Worm (Caenorhabditis elegans): Measurements from ENCODE around the gene sdz-38.

sdz-38 gene

DNA sequence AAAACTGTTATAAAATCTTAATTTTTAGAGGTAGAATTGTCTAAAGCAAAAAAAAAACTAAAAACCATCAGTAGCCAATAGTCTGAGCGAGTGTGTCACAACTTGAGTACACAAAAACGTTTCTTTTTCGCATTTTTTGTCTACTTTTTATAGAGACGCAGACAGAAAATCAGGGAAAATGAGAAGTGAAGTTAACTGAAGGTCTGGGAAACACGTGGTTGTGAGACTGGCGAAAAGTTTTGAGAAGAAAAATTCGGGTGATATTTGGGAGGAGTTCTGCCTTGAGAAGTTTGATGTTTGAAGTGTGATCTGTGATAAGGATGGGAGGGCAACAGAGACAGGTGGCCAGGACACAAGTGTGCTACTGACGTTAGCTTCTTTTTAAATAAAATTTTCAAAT is 44.0 kb downstream of the sdz-38 start (continued):
- peak; percentile 13 to 26 for TF ChIP-seq let-607 (tag; optimal IDR thresholded peaks at IDR 0.05)
- no peak for TF ChIP-seq akir-1 (GFP tag; optimal IDR thresholded peaks at IDR 0.05)
- no peak for TF ChIP-seq madf-3 (GFP tag; IDR thresholded peaks at IDR 0.05)
- TF ChIP-seq tbx-9 (tag; optimal IDR thresholded peaks at IDR 0.05; ENCODE audit: borderline replicate concordance) = no peak
- peak; percentile 90 for TF ChIP-seq ama-1 (optimal IDR thresholded peaks at IDR 0.05)
- no peak for TF ChIP-seq ama-1 (GFP tag; optimal IDR thresholded peaks at IDR 0.05)
- TF ChIP-seq nhr-80 (tag; optimal IDR thresholded peaks at IDR 0.05) = peak; percentile 81
- peak; percentile 34 for TF ChIP-seq ZK185.1 (tag; optimal IDR thresholded peaks at IDR 0.05; ENCODE audit: poor library complexity, severe bottlenecking)
- TF ChIP-seq aptf-3 (GFP tag; IDR thresholded peaks at IDR 0.05) = no peak
- TF ChIP-seq nhr-90 (tag; optimal IDR thresholded peaks at IDR 0.05) = peak; percentile 28
- no peak for TF ChIP-seq xnd-1 (tag; optimal IDR thresholded peaks at IDR 0.05)
- TF ChIP-seq ztf-3 (GFP tag; optimal IDR thresholded peaks at IDR 0.05) = no peak
- TF ChIP-seq athp-1 (tag; optimal IDR thresholded peaks at IDR 0.05) = no peak
- no peak for TF ChIP-seq ztf-6 (GFP tag; IDR thresholded peaks at IDR 0.05)
- TF ChIP-seq mel-28 (tag; optimal IDR thresholded peaks at IDR 0.05; ENCODE audit: borderline replicate concordance) = no peak
- no peak for TF ChIP-seq him-1 (tag; optimal IDR thresholded peaks at IDR 0.05)
- peak; percentile 14; the same call in 1 of the 2 replicates for TF ChIP-seq lin-26 (GFP tag; IDR thresholded peaks at IDR 0.05)
- TF ChIP-seq F39B2.1 (GFP tag; IDR thresholded peaks at IDR 0.05) = no peak
- no peak for TF ChIP-seq dpff-1 (tag; optimal IDR thresholded peaks at IDR 0.05)
- no peak for TF ChIP-seq F33H1.4 (GFP tag; IDR thresholded peaks at IDR 0.05)
- TF ChIP-seq ztf-22 (GFP tag; optimal IDR thresholded peaks at IDR 0.05) = no peak
- no peak for TF ChIP-seq nfya-1 (tag; optimal IDR thresholded peaks at IDR 0.05; ENCODE audit: borderline replicate concordance, insufficient read depth)
- TF ChIP-seq ceh-40 (GFP tag; IDR thresholded peaks at IDR 0.05) = no peak
- TF ChIP-seq attf-6 (GFP tag; IDR thresholded peaks at IDR 0.05) = no peak
- no peak for TF ChIP-seq T26A5.8 (tag; optimal IDR thresholded peaks at IDR 0.05)
- TF ChIP-seq egl-44 (GFP tag; IDR thresholded peaks at IDR 0.05) = no peak
- no peak for TF ChIP-seq F23B12.7 (tag; optimal IDR thresholded peaks at IDR 0.05; ENCODE audit: insufficient read depth)
- TF ChIP-seq ccch-3 (GFP tag; optimal IDR thresholded peaks at IDR 0.05) = no peak
- TF ChIP-seq sdz-38 (tag; optimal IDR thresholded peaks at IDR 0.05) = no peak
- no peak for TF ChIP-seq cebp-1 (GFP tag; IDR thresholded peaks at IDR 0.05)
- TF ChIP-seq cebp-1 (tag; optimal IDR thresholded peaks at IDR 0.05) = peak; percentile 55
- no peak for TF ChIP-seq snpc-1.1 (tag; optimal IDR thresholded peaks at IDR 0.05; ENCODE audit: insufficient read depth)
- TF ChIP-seq F57A8.1 (GFP tag; optimal IDR thresholded peaks at IDR 0.05) = no peak
- TF ChIP-seq zfh-2 (GFP tag; conservative IDR thresholded peaks at IDR 0.05) = no peak
- TF ChIP-seq rpc-1 (optimal IDR thresholded peaks at IDR 0.05) = no peak
- no peak for TF ChIP-seq rpc-1 (tag; optimal IDR thresholded peaks at IDR 0.05)
- TF ChIP-seq C06A6.2 (GFP tag; conservative IDR thresholded peaks at IDR 0.05) = peak; percentile 65; the same call in 1 of the 2 replicates
- TF ChIP-seq mxl-1 (tag; optimal IDR thresholded peaks at IDR 0.05) = no peak
- TF ChIP-seq F49E8.2 (tag; optimal IDR thresholded peaks at IDR 0.05; ENCODE audit: insufficient read depth) = no peak
- TF ChIP-seq nhr-179 (tag; optimal IDR thresholded peaks at IDR 0.05) = no peak
- TF ChIP-seq tlf-1 (GFP tag; optimal IDR thresholded peaks at IDR 0.05) = no peak

DNA sequence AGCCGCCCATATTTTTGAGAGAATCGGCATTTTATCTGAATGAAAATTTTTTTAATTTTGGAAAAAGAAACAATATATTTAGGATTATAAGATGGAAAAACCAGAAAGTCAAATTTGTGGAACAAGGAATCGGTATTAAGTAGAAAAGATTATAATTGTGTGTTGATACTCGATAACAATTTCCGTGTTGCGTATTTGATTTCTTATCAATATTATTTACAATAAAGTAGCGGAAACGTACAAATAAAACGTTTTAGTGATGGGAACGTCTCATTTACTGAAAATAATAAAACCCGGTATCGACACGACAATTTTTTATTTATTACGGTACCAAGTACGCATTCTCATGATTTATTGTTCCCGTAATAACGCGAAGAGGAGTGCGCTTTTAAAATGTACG is 44.8 kb downstream of the sdz-38 start, which contains the start of gene C05C10.3:
C05C10.3 (minus strand) TSS at position 35 of the 400 bp plus-strand sequence.
- TF ChIP-seq dox-1 (GFP tag; IDR thresholded peaks at IDR 0.05) (0 out of 2 replicates have a peak, but pooled peaks have one; percentile 4), mes-4 (tag; optimal IDR thresholded peaks at IDR 0.05) (no peak), ekl-4 (GFP tag; IDR thresholded peaks at IDR 0.05) (0 out of 2 replicates have a peak, but pooled peaks have one; percentile 48)
